Worm (Caenorhabditis elegans) whole organism, L4 larva: Measurements from ENCODE around the gene C06E1.11.

Experiments
- D1046.2 ChIP-seq: fragments of 200-800 bp; sonication (Bioruptor generic); IDR thresholded peaks from 2 replicates; pipeline ENCODE4 v1.3.6; 2022; ENCODE audit warnings: missing genetic modification characterization, missing compliant biosample characterization
- F10B5.3 ChIP-seq: sonication (generic microtip); optimal IDR thresholded peaks from 2 replicates; lab custom pipeline; 2016; ENCODE audit warnings: mild to moderate bottlenecking, missing genetic modification characterization, missing compliant biosample characterization
- F37D6.2 ChIP-seq: sonication (generic microtip); optimal IDR thresholded peaks from 2 replicates; lab custom pipeline; 2016; ENCODE audit warnings: mild to moderate bottlenecking, missing genetic modification characterization, missing compliant biosample characterization
- T20F7.1 ChIP-seq: fragments of 200-800 bp; sonication (Bioruptor generic); optimal IDR thresholded peaks from 2 replicates; lab custom pipeline; 2018; ENCODE audit warnings: mild to moderate bottlenecking, missing genetic modification characterization, missing compliant biosample characterization
- T26A8.4 ChIP-seq: fragments of 200-800 bp; sonication (Bioruptor generic); IDR thresholded peaks from 2 replicates; pipeline ENCODE4 v1.3.6; 2022; ENCODE audit warnings: missing genetic modification characterization, missing compliant biosample characterization
- Y5F2A.4 ChIP-seq: fragments of 200-800 bp; sonication (Bioruptor generic); optimal IDR thresholded peaks from 2 replicates; lab custom pipeline; 2018; ENCODE audit warnings: mild to moderate bottlenecking, missing genetic modification characterization, missing compliant biosample characterization
- ZK337.2 ChIP-seq: fragments of 200-800 bp; sonication (Bioruptor generic); IDR thresholded peaks from 2 replicates; pipeline ENCODE4 v1.3.6; 2022; ENCODE audit warnings: missing genetic modification reagents, missing genetic modification characterization, missing compliant biosample characterization
- ZK546.5 ChIP-seq, 2 experiments: sonication (generic microtip); optimal IDR thresholded peaks; 2 replicates each; lab custom pipeline; 2017; ENCODE audit warnings: missing biosample characterization in 2 of 2, missing genetic modification characterization in 2 of 2
- aha-1 ChIP-seq: fragments of 150-350 bp; peaks from one replicate; lab custom pipeline; 2014; ENCODE audit warnings: missing biosample characterization, missing genetic modification characterization
- attf-4 ChIP-seq: sonication (generic microtip); optimal IDR thresholded peaks from 3 replicates; lab custom pipeline; 2017; ENCODE audit warnings: missing biosample characterization, missing genetic modification characterization
- ceh-44 ChIP-seq: fragments of 200-800 bp; sonication (Bioruptor generic); IDR thresholded peaks from 2 replicates; pipeline ENCODE4 v1.3.6; 2022; ENCODE audit warnings: missing genetic modification reagents, missing genetic modification characterization, missing compliant biosample characterization
- ces-1 ChIP-seq: fragments of 150-350 bp; sonication (generic microtip); optimal IDR thresholded peaks from 4 replicates; lab custom pipeline; 2014; ENCODE audit warnings: missing biosample characterization, missing genetic modification reagents, missing genetic modification characterization
- daf-12 ChIP-seq: fragments of 150-350 bp; optimal IDR thresholded peaks from 2 replicates; lab custom pipeline; 2014; ENCODE audit warnings: missing biosample characterization, missing genetic modification reagents, missing genetic modification characterization
- daf-8 ChIP-seq: fragments of 200-800 bp; sonication (Bioruptor generic); IDR thresholded peaks from 2 replicates; pipeline ENCODE4 v1.3.6; 2022; ENCODE audit warnings: missing genetic modification characterization, missing compliant biosample characterization
- fos-1 ChIP-seq: fragments of 150-350 bp; optimal IDR thresholded peaks from 2 replicates; lab custom pipeline; 2014; ENCODE audit warnings: missing biosample characterization, missing genetic modification characterization
- hmg-1.1 ChIP-seq: fragments of 200-800 bp; sonication (Bioruptor generic); IDR thresholded peaks from 2 replicates; pipeline ENCODE4 v1.3.6; 2022; ENCODE audit warnings: missing genetic modification reagents, missing genetic modification characterization, missing compliant biosample characterization
- lim-7 ChIP-seq: fragments of 200-800 bp; sonication (Bioruptor generic); IDR thresholded peaks from 2 replicates; pipeline ENCODE4 v1.3.6; 2022; ENCODE audit warnings: missing genetic modification characterization, missing compliant biosample characterization
- lin-15B ChIP-seq: fragments of 150-350 bp; sonication (generic microtip); optimal IDR thresholded peaks from 3 replicates; lab custom pipeline; 2014; ENCODE audit warnings: missing biosample characterization, missing genetic modification characterization
- lin-29 ChIP-seq: fragments of 200-800 bp; sonication (Bioruptor generic); IDR thresholded peaks from 2 replicates; pipeline ENCODE4 v1.3.6; 2022; ENCODE audit warnings: missing genetic modification reagents, missing genetic modification characterization, missing compliant biosample characterization
- lin-39 ChIP-seq: fragments of 150-350 bp; optimal IDR thresholded peaks from 2 replicates; lab custom pipeline; 2014; ENCODE audit warnings: missing biosample characterization, missing genetic modification reagents, missing genetic modification characterization
- madf-5 ChIP-seq, 2 experiments: fragments of 200-800 bp; sonication (Bioruptor generic); IDR thresholded peaks; 2 replicates each; pipeline ENCODE4 v1.3.6; 2022; ENCODE audit warnings: missing compliant biosample characterization in 2 of 2, missing genetic modification characterization in 2 of 2
- madf-9 ChIP-seq: fragments of 200-800 bp; sonication (Bioruptor generic); conservative IDR thresholded peaks from 2 replicates; pipeline ENCODE4 v1.3.6; 2022; ENCODE audit warnings: missing genetic modification reagents, missing genetic modification characterization, missing compliant biosample characterization
- mdt-29 ChIP-seq: fragments of 200-800 bp; sonication (Bioruptor generic); IDR thresholded peaks from 2 replicates; pipeline ENCODE4 v1.3.6; 2022; ENCODE audit warnings: missing genetic modification reagents, missing genetic modification characterization, missing compliant biosample characterization
- mep-1 ChIP-seq: fragments of 150-350 bp; sonication (generic microtip); optimal IDR thresholded peaks from 3 replicates; lab custom pipeline; 2014; ENCODE audit warnings: missing biosample characterization, missing genetic modification characterization
- mxl-2 ChIP-seq: fragments of 200-800 bp; sonication (Bioruptor generic); conservative IDR thresholded peaks from 2 replicates; pipeline ENCODE4 v1.3.6; 2022; ENCODE audit warnings: missing genetic modification reagents, missing genetic modification characterization, missing compliant biosample characterization
- mxl-3 ChIP-seq: fragments of 200-800 bp; sonication (Bioruptor generic); optimal IDR thresholded peaks from 2 replicates; lab custom pipeline; 2018; ENCODE audit warnings: mild to moderate bottlenecking, missing genetic modification characterization, missing compliant biosample characterization
- nhr-102 ChIP-seq: sonication (generic microtip); optimal IDR thresholded peaks from 2 replicates; lab custom pipeline; 2016; ENCODE audit warnings: mild to moderate bottlenecking, missing genetic modification characterization, moderate library complexity, missing compliant biosample characterization
- nhr-111 ChIP-seq: fragments of 200-800 bp; sonication (Bioruptor generic); optimal IDR thresholded peaks from 2 replicates; lab custom pipeline; 2018; ENCODE audit warnings: mild to moderate bottlenecking, missing genetic modification characterization, missing compliant biosample characterization
- nhr-28 ChIP-seq: fragments of 150-350 bp; optimal IDR thresholded peaks from 2 replicates; lab custom pipeline; 2014; ENCODE audit warnings: missing biosample characterization, missing genetic modification characterization
- nhr-41 ChIP-seq: fragments of 200-800 bp; sonication (Bioruptor generic); IDR thresholded peaks from 2 replicates; pipeline ENCODE4 v1.3.6; 2022; ENCODE audit warnings: missing genetic modification reagents, missing genetic modification characterization, missing compliant biosample characterization
- nhr-48 ChIP-seq: sonication (generic microtip); optimal IDR thresholded peaks from 2 replicates; lab custom pipeline; 2016; ENCODE audit warnings: mild to moderate bottlenecking, missing genetic modification characterization, missing compliant biosample characterization
- nhr-76 ChIP-seq: fragments of 150-350 bp; optimal IDR thresholded peaks from 2 replicates; lab custom pipeline; 2014; ENCODE audit warnings: missing biosample characterization, missing genetic modification characterization
- php-3 ChIP-seq: fragments of 200-800 bp; sonication (Bioruptor generic); IDR thresholded peaks from 2 replicates; pipeline ENCODE4 v1.3.6; 2022; ENCODE audit warnings: missing genetic modification reagents, missing genetic modification characterization, missing compliant biosample characterization
- rbr-2 ChIP-seq: sonication (generic microtip); optimal IDR thresholded peaks from 2 replicates; lab custom pipeline; 2016; ENCODE audit warnings: missing genotype, missing genetic modification characterization, missing compliant biosample characterization
- saeg-2 ChIP-seq: fragments of 200-800 bp; sonication (Bioruptor generic); IDR thresholded peaks from 2 replicates; pipeline ENCODE4 v1.3.6; 2022; ENCODE audit warnings: missing genetic modification reagents, missing genetic modification characterization, missing compliant biosample characterization
- set-16 ChIP-seq: fragments of 200-800 bp; sonication (Bioruptor generic); IDR thresholded peaks from 2 replicates; pipeline ENCODE4 v1.3.6; 2022; ENCODE audit warnings: missing genetic modification reagents, missing genetic modification characterization, missing compliant biosample characterization
- skn-1 ChIP-seq: fragments of 150-350 bp; optimal IDR thresholded peaks from 2 replicates; lab custom pipeline; 2014; ENCODE audit warnings: missing biosample characterization, missing genetic modification characterization
- snpc-1.2 ChIP-seq: fragments of 200-800 bp; sonication (Bioruptor generic); IDR thresholded peaks from 2 replicates; pipeline ENCODE4 v1.3.6; 2022; ENCODE audit warnings: missing genetic modification reagents, missing genetic modification characterization, missing compliant biosample characterization
- snpc-4 ChIP-seq: fragments of 150-350 bp; optimal IDR thresholded peaks from 2 replicates; lab custom pipeline; 2014; ENCODE audit warnings: missing biosample characterization, missing genetic modification characterization
- ztf-7 ChIP-seq: fragments of 150-350 bp; optimal IDR thresholded peaks from 2 replicates; lab custom pipeline; 2014; ENCODE audit warnings: missing biosample characterization, missing genetic modification characterization

C06E1.11 gene

ce11 chrIII:8621002-8621401 is 4.5 kb upstream of the C06E1.11 start:
- TF ChIP-seq lin-39 (tag; lab: Kevin White, UChicago) (no peak), saeg-2 (GFP tag; lab: Robert Waterston, UW) (no peak), lin-15B (tag; lab: Kevin White, UChicago) (no peak), fos-1 (tag; lab: Kevin White, UChicago) (no peak), T20F7.1 (GFP tag; lab: Kevin White, UChicago) (no peak), ceh-44 (GFP tag; lab: Robert Waterston, UW) (no peak), php-3 (GFP tag; lab: Robert Waterston, UW) (no peak), attf-4 (no peak), daf-12 (no peak), D1046.2 (no peak), nhr-76 (no peak), lin-29 (GFP tag; lab: Robert Waterston, UW) (no peak), hmg-1.1 (GFP tag; lab: Robert Waterston, UW) (no peak), madf-9 (GFP tag; lab: Robert Waterston, UW) (no peak), ztf-7 (tag; lab: Kevin White, UChicago) (no peak), T26A8.4 (GFP tag; lab: Robert Waterston, UW) (no peak), madf-5 (GFP tag; IDR thresholded peaks at IDR 0.05; lab: Robert Waterston, UW) (no peak), snpc-1.2 (no peak), nhr-41 (GFP tag; lab: Robert Waterston, UW) (no peak)

ce11 chrIII:8620259-8620658 is 3.8 kb upstream of the C06E1.11 start:
- TF ChIP-seq mxl-3 (GFP tag; lab: Kevin White, UChicago), result no peak
- TF ChIP-seq nhr-111 (GFP tag; lab: Kevin White, UChicago), result no peak
- TF ChIP-seq snpc-4 (tag; lab: Kevin White, UChicago), result no peak
- no peak for TF ChIP-seq F10B5.3 (tag; lab: Kevin White, UChicago)
- TF ChIP-seq Y5F2A.4, result no peak
- no peak for TF ChIP-seq ZK546.5 (tag; optimal IDR thresholded peaks at IDR 0.05; lab: Kevin White, UChicago)
- no peak for TF ChIP-seq nhr-41 (GFP tag; lab: Robert Waterston, UW)
- no peak for TF ChIP-seq set-16 (GFP tag; lab: Robert Waterston, UW)
- TF ChIP-seq ZK337.2 (GFP tag; lab: Robert Waterston, UW), result no peak
- no peak for TF ChIP-seq mdt-29 (GFP tag; lab: Robert Waterston, UW)
- TF ChIP-seq nhr-28, result no peak
- TF ChIP-seq lim-7 (GFP tag; lab: Robert Waterston, UW), result no peak
- no peak for TF ChIP-seq daf-8 (GFP tag; lab: Robert Waterston, UW)
- no peak for TF ChIP-seq aha-1

DNA sequence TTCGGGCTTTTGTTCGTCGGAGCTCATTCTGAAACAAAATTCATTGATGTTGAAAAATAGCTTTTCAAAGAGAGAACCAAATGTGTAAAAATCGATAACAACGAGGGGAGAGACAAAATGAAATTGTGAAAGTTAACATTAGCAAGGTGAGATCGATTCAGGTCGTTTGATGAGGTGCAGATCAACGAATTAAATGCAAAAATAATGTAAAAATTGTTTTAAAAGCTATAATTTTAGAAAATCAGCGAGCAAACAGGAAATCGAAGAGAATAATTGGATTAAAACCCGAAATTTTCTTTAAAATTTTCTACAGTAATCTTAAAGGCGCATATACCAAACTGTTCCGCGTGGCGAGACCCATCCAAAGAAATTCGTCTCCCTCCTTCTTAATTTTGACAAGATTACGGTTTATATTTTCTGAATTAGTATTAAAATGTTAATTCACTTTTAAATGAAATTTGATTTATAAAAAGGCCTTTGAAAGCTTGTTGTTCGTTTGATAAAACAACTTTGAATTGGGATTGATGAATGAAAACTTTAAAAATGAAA is 2.0 kb upstream of the C06E1.11 start, which contains the start of gene C13G5.2:
Gene C13G5.2 (minus strand): TSS at position 51 of the 549 bp plus-strand sequence.
- TF ChIP-seq D1046.2 (no peak), nhr-48 (no peak), mxl-2 (GFP tag; lab: Robert Waterston, UW) (no peak), rbr-2 (tag; lab: Kevin White, UChicago) (no peak), skn-1 (no peak), F10B5.3 (tag; lab: Kevin White, UChicago) (no peak), ces-1 (GFP tag; lab: Kevin White, UChicago) (no peak), mep-1 (tag; lab: Kevin White, UChicago) (no peak), lin-15B (tag; lab: Kevin White, UChicago) (no peak), F37D6.2 (tag; lab: Kevin White, UChicago) (no peak), nhr-102 (no peak), ZK546.5 (tag; optimal IDR thresholded peaks at IDR 0.05; lab: Kevin White, UChicago) (no peak)
